Fruit fly (Drosophila melanogaster): ENCODE measurements around the gene Ugt301D1.

DNA sequence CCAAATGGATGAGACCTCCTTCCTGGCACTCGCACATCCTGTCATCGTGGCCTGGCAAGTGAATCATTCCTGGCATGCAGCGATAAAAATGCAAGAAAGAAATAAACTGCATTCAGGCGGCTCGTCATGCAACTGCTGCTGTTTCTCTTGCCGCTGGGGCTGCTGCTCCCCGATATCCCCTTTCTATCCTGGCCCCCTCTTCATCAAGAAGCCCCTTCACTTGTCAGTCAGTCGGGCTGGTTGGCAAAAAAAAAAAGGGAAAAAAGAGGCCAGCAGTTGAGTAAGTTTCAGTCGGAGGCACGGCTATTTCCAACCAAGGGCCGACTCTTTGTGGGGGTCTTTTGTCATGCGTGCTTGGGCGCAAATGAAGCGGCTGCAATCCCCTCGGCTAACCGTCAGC lies 27.6 kb upstream of the Ugt301D1 start:
- TF ChIP-seq Gug (GFP tag; IDR thresholded peaks at IDR 0.05) = no peak
- TF ChIP-seq CG6792 (GFP tag; optimal IDR thresholded peaks at IDR 0.05) = no peak
- TF ChIP-seq net (GFP tag; optimal IDR thresholded peaks at IDR 0.05) = no peak
- no peak for TF ChIP-seq Sox14 (GFP tag; optimal IDR thresholded peaks at IDR 0.05)
- no peak for TF ChIP-seq fd59A (GFP tag; optimal IDR thresholded peaks at IDR 0.05)
- no peak for TF ChIP-seq spab (GFP tag; optimal IDR thresholded peaks at IDR 0.05)
- no peak for TF ChIP-seq fd85E (GFP tag; optimal IDR thresholded peaks at IDR 0.05)
- TF ChIP-seq OdsH (GFP tag; optimal IDR thresholded peaks at IDR 0.05) = no peak
